Worm (Caenorhabditis elegans): ENCODE data around the gene Y108G3AL.2.

- TF ChIP-seq nhr-12 (tag; optimal IDR thresholded peaks at IDR 0.05): no peak
- no peak for TF ChIP-seq fkh-10 (GFP tag; optimal IDR thresholded peaks at IDR 0.05)
Observed at ce11 chrV:122249-122648, 44.5 kb upstream of the Y108G3AL.2 start.
